Fruit fly (Drosophila melanogaster) whole organism, embryonic: ENCODE data around the gene Tango5.

Experiments used
- Asciz ChIP-seq: fragments of 200-800 bp; sonication (Bioruptor generic); optimal IDR thresholded peaks from 2 replicates; lab custom pipeline; 2017; ENCODE audit warnings: missing biosample characterization, mild to moderate bottlenecking, missing genetic modification characterization, missing genetic modification reagents
- B-H2 ChIP-seq: fragments of 200-800 bp; sonication (Bioruptor generic); optimal IDR thresholded peaks from 2 replicates; lab custom pipeline; 2018; ENCODE audit warnings: missing biosample characterization, mild to moderate bottlenecking, missing genetic modification characterization
- CG10147 ChIP-seq: fragments of 200-800 bp; sonication (Bioruptor generic); optimal IDR thresholded peaks from 2 replicates; lab custom pipeline; 2019; ENCODE audit warnings: missing biosample characterization, mild to moderate bottlenecking, missing genetic modification characterization, moderate library complexity
- CG10209 ChIP-seq: fragments of 200-800 bp; sonication (Bioruptor generic); optimal IDR thresholded peaks from 3 replicates; lab custom pipeline; 2017; ENCODE audit warnings: missing biosample characterization, mild to moderate bottlenecking, missing genetic modification characterization, missing genetic modification reagents
- CG10267 ChIP-seq: fragments of 200-800 bp; sonication (Bioruptor generic); optimal IDR thresholded peaks from 2 replicates; lab custom pipeline; 2018; ENCODE audit warnings: missing biosample characterization, mild to moderate bottlenecking, missing genetic modification characterization, moderate library complexity
- CG10979 ChIP-seq: fragments of 200-800 bp; sonication (Bioruptor generic); optimal IDR thresholded peaks from 2 replicates; lab custom pipeline; 2018; ENCODE audit warnings: missing biosample characterization, mild to moderate bottlenecking, missing genetic modification characterization, moderate library complexity
- CG11085 ChIP-seq: fragments of 200-800 bp; sonication (Bioruptor generic); IDR thresholded peaks from 2 replicates; pipeline ENCODE4 v1.3.6; 2022; ENCODE audit warnings: missing biosample characterization, missing genetic modification characterization
- CG12104 ChIP-seq: fragments of 200-800 bp; sonication (Bioruptor generic); optimal IDR thresholded peaks from 3 replicates; lab custom pipeline; 2016; ENCODE audit warnings: missing biosample characterization, missing genetic modification characterization
- CG16813 ChIP-seq: fragments of 200-800 bp; sonication (Bioruptor generic); IDR thresholded peaks from 3 replicates; pipeline ENCODE4 v1.3.6; 2022; ENCODE audit warnings: missing biosample characterization, missing genetic modification characterization; ENCODE audit not compliant: partially characterized antibody
- CG17802 ChIP-seq: fragments of 200-800 bp; sonication (Bioruptor generic); optimal IDR thresholded peaks from 2 replicates; lab custom pipeline; 2018; ENCODE audit warnings: missing biosample characterization, mild to moderate bottlenecking, missing genetic modification characterization, moderate library complexity
- CG17829 ChIP-seq: fragments of 200-800 bp; optimal IDR thresholded peaks from 2 replicates; lab custom pipeline; 2019; ENCODE audit warnings: missing biosample characterization, mild to moderate bottlenecking, missing genetic modification characterization, moderate library complexity
- CG18619 ChIP-seq: fragments of 200-800 bp; sonication (Bioruptor generic); optimal IDR thresholded peaks from 3 replicates; lab custom pipeline; 2017; ENCODE audit warnings: missing biosample characterization, mild to moderate bottlenecking, missing genetic modification characterization
- CG2120 ChIP-seq: fragments of 200-800 bp; sonication (Bioruptor generic); optimal IDR thresholded peaks from 3 replicates; lab custom pipeline; 2016; ENCODE audit warnings: missing biosample characterization, missing genetic modification characterization
- CG30020 ChIP-seq: fragments of 200-800 bp; optimal IDR thresholded peaks from 2 replicates; lab custom pipeline; 2019; ENCODE audit warnings: missing biosample characterization, mild to moderate bottlenecking, missing genetic modification characterization, moderate library complexity
- CG8281 ChIP-seq: fragments of 200-800 bp; sonication (Bioruptor generic); optimal IDR thresholded peaks from 2 replicates; lab custom pipeline; 2018; ENCODE audit warnings: missing biosample characterization, mild to moderate bottlenecking, missing genetic modification characterization, moderate library complexity
- CG9817 ChIP-seq: fragments of 200-800 bp; sonication (Bioruptor generic); optimal IDR thresholded peaks from 2 replicates; lab custom pipeline; 2018; ENCODE audit warnings: missing biosample characterization, mild to moderate bottlenecking, missing genetic modification characterization, moderate library complexity
- CHES-1-like ChIP-seq: fragments of 200-800 bp; sonication (Bioruptor generic); optimal IDR thresholded peaks from 2 replicates; lab custom pipeline; 2016; ENCODE audit warnings: missing biosample characterization, missing genetic modification characterization
- Ets65A ChIP-seq: fragments of 200-800 bp; sonication (Bioruptor generic); peaks from one replicate; lab custom pipeline; 2016; ENCODE audit warnings: missing biosample characterization, missing genetic modification characterization
- HHEX ChIP-seq: fragments of 200-800 bp; sonication (Bioruptor generic); optimal IDR thresholded peaks from 3 replicates; lab custom pipeline; 2017; ENCODE audit warnings: missing biosample characterization, mild to moderate bottlenecking, missing genetic modification characterization, missing genetic modification reagents
- Mad ChIP-seq: fragments of 200-800 bp; sonication (Bioruptor generic); optimal IDR thresholded peaks from 2 replicates; lab custom pipeline; 2016; ENCODE audit warnings: missing biosample characterization, missing genetic modification characterization
- Max ChIP-seq: fragments of 200-800 bp; sonication (Bioruptor generic); optimal IDR thresholded peaks from 2 replicates; lab custom pipeline; 2016; ENCODE audit warnings: missing biosample characterization, mild to moderate bottlenecking, missing genetic modification characterization
- Meics ChIP-seq: fragments of 200-800 bp; sonication (Bioruptor generic); optimal IDR thresholded peaks from 2 replicates; lab custom pipeline; 2017; ENCODE audit warnings: missing biosample characterization, mild to moderate bottlenecking, missing genetic modification characterization
- Ptx1 ChIP-seq: fragments of 200-800 bp; sonication (Bioruptor generic); IDR thresholded peaks from 2 replicates; pipeline ENCODE4 v1.3.6; 2022; ENCODE audit warnings: missing biosample characterization, missing genetic modification characterization
- Sox100B ChIP-seq: fragments of 200-800 bp; sonication (Bioruptor generic); optimal IDR thresholded peaks from 3 replicates; lab custom pipeline; 2018; ENCODE audit warnings: missing biosample characterization, mild to moderate bottlenecking, missing genetic modification characterization
- Xbp1 ChIP-seq: fragments of 200-800 bp; sonication (Bioruptor generic); optimal IDR thresholded peaks from 3 replicates; lab custom pipeline; 2016; ENCODE audit warnings: missing biosample characterization, mild to moderate bottlenecking, missing genetic modification characterization
- ase ChIP-seq: fragments of 200-800 bp; sonication (Bioruptor generic); IDR thresholded peaks from 3 replicates; pipeline ENCODE4 v1.3.6; 2022; ENCODE audit warnings: missing biosample characterization, missing genetic modification characterization
- az2 ChIP-seq: fragments of 200-800 bp; sonication (Bioruptor generic); optimal IDR thresholded peaks from 3 replicates; lab custom pipeline; 2016; ENCODE audit warnings: missing biosample characterization, missing genetic modification characterization
- cato ChIP-seq: fragments of 200-800 bp; sonication (Bioruptor generic); optimal IDR thresholded peaks from 2 replicates; lab custom pipeline; 2016; ENCODE audit warnings: missing biosample characterization, missing genetic modification characterization, borderline replicate concordance
- chinmo ChIP-seq: fragments of 200-800 bp; sonication (Bioruptor generic); IDR thresholded peaks from 4 replicates; pipeline ENCODE4 v1.3.6; 2022; ENCODE audit warnings: missing biosample characterization, missing genetic modification characterization; ENCODE audit not compliant: partially characterized antibody
- chm ChIP-seq: fragments of 200-800 bp; sonication (Bioruptor generic); IDR thresholded peaks from 2 replicates; pipeline ENCODE4 v1.3.6; 2022; ENCODE audit warnings: missing biosample characterization, missing genetic modification characterization
- corto ChIP-seq: fragments of 200-800 bp; sonication (Bioruptor generic); optimal IDR thresholded peaks from 2 replicates; lab custom pipeline; 2016; ENCODE audit warnings: missing biosample characterization, mild to moderate bottlenecking, missing genetic modification characterization, moderate library complexity
- cwo ChIP-seq: fragments of 200-800 bp; sonication (Bioruptor generic); optimal IDR thresholded peaks from 3 replicates; lab custom pipeline; 2017; ENCODE audit warnings: missing biosample characterization, missing genetic modification characterization, mild to moderate bottlenecking, moderate library complexity, missing genetic modification reagents
- dan ChIP-seq: fragments of 200-800 bp; sonication (Bioruptor generic); IDR thresholded peaks from 2 replicates; pipeline ENCODE4 v1.3.6; 2022; ENCODE audit warnings: missing biosample characterization, missing genetic modification characterization
- dimm ChIP-seq: fragments of 200-800 bp; sonication (Bioruptor generic); IDR thresholded peaks from 2 replicates; pipeline ENCODE4 v1.3.6; 2022; ENCODE audit warnings: missing biosample characterization, missing genetic modification characterization
- dmrt99B ChIP-seq: fragments of 200-800 bp; sonication (Bioruptor generic); optimal IDR thresholded peaks from 2 replicates; lab custom pipeline; 2018; ENCODE audit warnings: missing biosample characterization, mild to moderate bottlenecking, missing genetic modification characterization, moderate library complexity
- gsb-n ChIP-seq: fragments of 200-800 bp; sonication (Bioruptor generic); optimal IDR thresholded peaks from 3 replicates; lab custom pipeline; 2018; ENCODE audit warnings: missing biosample characterization, mild to moderate bottlenecking, missing genetic modification characterization
- lov ChIP-seq, 2 experiments: fragments of 200-800 bp in 1 of 2; fragments of >200 bp in 1 of 2; sonication (Bioruptor generic) in 1 of 2; IDR thresholded peaks in 1 of 2; optimal IDR thresholded peaks in 1 of 2; 2 replicates in 1 of 2; 3 replicates in 1 of 2; pipeline versions ENCODE4 v1.3.6 to Lab custom; 2017 to 2022; ENCODE audit warnings: missing biosample characterization in 1 of 2, missing genetic modification characterization in 1 of 2
- luna ChIP-seq: fragments of 200-800 bp; sonication (Bioruptor generic); optimal IDR thresholded peaks from 2 replicates; lab custom pipeline; 2016; ENCODE audit warnings: missing biosample characterization, missing genetic modification characterization
- otp ChIP-seq: fragments of 200-800 bp; sonication (Bioruptor generic); IDR thresholded peaks from 3 replicates; pipeline ENCODE4, ENCODE4 v1.3.6; 2022; ENCODE audit warnings: missing biosample characterization, missing genetic modification characterization
- pho ChIP-seq: fragments of 200-800 bp; sonication (Bioruptor generic); optimal IDR thresholded peaks from 2 replicates; lab custom pipeline; 2016; ENCODE audit warnings: missing biosample characterization, missing genetic modification characterization
- pnt ChIP-seq: fragments of 200-800 bp; sonication (Bioruptor generic); optimal IDR thresholded peaks from 3 replicates; lab custom pipeline; 2016; ENCODE audit warnings: missing biosample characterization, missing genetic modification characterization
- row ChIP-seq: fragments of 200-800 bp; sonication (Bioruptor generic); IDR thresholded peaks from 3 replicates; pipeline ENCODE4 v1.3.6; 2022; ENCODE audit warnings: missing biosample characterization, missing genetic modification characterization
- sens ChIP-seq: fragments of 200-800 bp; sonication (Bioruptor generic); peaks from one replicate; lab custom pipeline; 2016; ENCODE audit warnings: missing biosample characterization, missing genetic modification characterization
- slbo ChIP-seq: fragments of 200-800 bp; sonication (Bioruptor generic); IDR thresholded peaks from 2 replicates; pipeline ENCODE4 v1.3.6; 2022; ENCODE audit warnings: missing biosample characterization, missing genetic modification characterization
- slou ChIP-seq: fragments of 200-800 bp; sonication (Bioruptor generic); optimal IDR thresholded peaks from 3 replicates; lab custom pipeline; 2016; ENCODE audit warnings: missing biosample characterization, missing genetic modification characterization
- tgo ChIP-seq: fragments of 200-800 bp; sonication (Bioruptor generic); IDR thresholded peaks from 3 replicates; pipeline ENCODE4 v1.3.6; 2022; ENCODE audit warnings: missing biosample characterization, missing genetic modification characterization
- tna ChIP-seq: fragments of 200-800 bp; sonication (Bioruptor generic); IDR thresholded peaks from 2 replicates; pipeline ENCODE4 v1.3.6; 2022; ENCODE audit warnings: missing biosample characterization, missing genetic modification characterization; ENCODE audit not compliant: partially characterized antibody
- toy ChIP-seq: fragments of 200-800 bp; sonication (Bioruptor generic); IDR thresholded peaks from 2 replicates; pipeline ENCODE4 v1.3.6; 2022; ENCODE audit warnings: missing biosample characterization, missing genetic modification characterization
- tx ChIP-seq: fragments of 200-800 bp; sonication (Bioruptor generic); optimal IDR thresholded peaks from 2 replicates; lab custom pipeline; 2016; ENCODE audit warnings: missing biosample characterization, missing genetic modification characterization
- yki ChIP-seq: fragments of >200 bp; optimal IDR thresholded peaks from 3 replicates; lab custom pipeline; 2018
- zfh1 ChIP-seq: fragments of 200-800 bp; sonication (Bioruptor generic); IDR thresholded peaks from 3 replicates; pipeline ENCODE4 v1.3.6; 2022; ENCODE audit warnings: missing biosample characterization, missing genetic modification characterization

The Tango5 gene

dm6 chrX:10731801-10732200 lies 32.4 kb downstream of the Tango5 start (continued):
- TF ChIP-seq otp: no peak
- peak; percentile 64 for TF ChIP-seq Sox100B (GFP tag; lab: Kevin White, UChicago)
- TF ChIP-seq cwo (GFP tag; lab: Kevin White, UChicago): peak; percentile 56
- TF ChIP-seq Ets65A (GFP tag; lab: Kevin White, UChicago): no peak
- peak; percentile 71 for TF ChIP-seq CG10267 (tag; lab: Kevin White, UChicago)
- peak; percentile 48 for TF ChIP-seq CG10147 (GFP tag; lab: Kevin White, UChicago)
- peak; percentile 59 for TF ChIP-seq CG18619 (GFP tag; lab: Kevin White, UChicago)
- 0 out of 3 replicates have a peak, but pooled peaks have one; percentile 17 for TF ChIP-seq zfh1 (GFP tag; lab: Robert Waterston, UW)
- TF ChIP-seq slbo (GFP tag; lab: Robert Waterston, UW): peak; percentile 49
- TF ChIP-seq chinmo (GFP tag; lab: Robert Waterston, UW): no peak
- peak; percentile 21 for TF ChIP-seq CG9817 (tag; lab: Kevin White, UChicago)
- no peak for TF ChIP-seq slou
- TF ChIP-seq HHEX (GFP tag; lab: Kevin White, UChicago): peak; percentile 52
- peak; percentile 6 for TF ChIP-seq CG12104 (GFP tag; lab: Kevin White, UChicago)
- TF ChIP-seq CG17829: peak; percentile 61
- TF ChIP-seq Max (GFP tag; lab: Kevin White, UChicago): peak; percentile 15
- TF ChIP-seq Asciz (GFP tag; lab: Kevin White, UChicago): no peak
- peak; percentile 18 for TF ChIP-seq pho (GFP tag; lab: Kevin White, UChicago)
- TF ChIP-seq CG10979: peak; percentile 72
- TF ChIP-seq Meics: peak; percentile 66
- peak; percentile 81 for TF ChIP-seq row (GFP tag; lab: Robert Waterston, UW)
- TF ChIP-seq dan (GFP tag; lab: Robert Waterston, UW): no peak
- TF ChIP-seq CG11085 (GFP tag; lab: Robert Waterston, UW): no peak
- no peak for TF ChIP-seq corto (GFP tag; lab: Kevin White, UChicago)
- TF ChIP-seq ase (GFP tag; lab: Robert Waterston, UW): no peak
- TF ChIP-seq CG10209 (GFP tag; lab: Kevin White, UChicago): peak; percentile 56
- peak; percentile 21 for TF ChIP-seq CG8281
- no peak for TF ChIP-seq toy
- TF ChIP-seq pnt (GFP tag; lab: Kevin White, UChicago): no peak
- no peak for TF ChIP-seq Mad (GFP tag; lab: Kevin White, UChicago)
- TF ChIP-seq dmrt99B (tag; lab: Kevin White, UChicago): peak; percentile 75
- peak; percentile 29 for TF ChIP-seq az2 (GFP tag; lab: Kevin White, UChicago)
- TF ChIP-seq CG2120 (GFP tag; lab: Kevin White, UChicago): peak; percentile 74
- no peak for TF ChIP-seq yki
- TF ChIP-seq chm (GFP tag; lab: Robert Waterston, UW): peak; percentile 23; the same call in 1 of the 2 replicates
- TF ChIP-seq Ptx1: peak; percentile 75
- TF ChIP-seq luna (GFP tag; lab: Kevin White, UChicago): no peak
- no peak for TF ChIP-seq lov (optimal IDR thresholded peaks at IDR 0.05; lab: Kevin White, UChicago)
- no peak for TF ChIP-seq lov (GFP tag; IDR thresholded peaks at IDR 0.05; lab: Robert Waterston, UW)
- no peak for TF ChIP-seq tna
- TF ChIP-seq tgo (GFP tag; lab: Robert Waterston, UW): peak; percentile 44
- TF ChIP-seq gsb-n: peak; percentile 59
- TF ChIP-seq tx (GFP tag; lab: Kevin White, UChicago): peak; percentile 30
- TF ChIP-seq Xbp1: peak; percentile 56
- no peak for TF ChIP-seq CG16813 (GFP tag; lab: Robert Waterston, UW)
- peak; percentile 92 for TF ChIP-seq sens (GFP tag; lab: Kevin White, UChicago)
- TF ChIP-seq CG30020 (tag; lab: Kevin White, UChicago): no peak
- TF ChIP-seq CHES-1-like (GFP tag; lab: Kevin White, UChicago): peak; percentile 30
- no peak for TF ChIP-seq B-H2 (GFP tag; lab: Kevin White, UChicago)
- TF ChIP-seq CG17802 (tag; lab: Kevin White, UChicago): no peak
- no peak for TF ChIP-seq dimm (GFP tag; lab: Robert Waterston, UW)
- no peak for TF ChIP-seq cato
